Fruit fly (Drosophila melanogaster): ENCODE measurements around the gene TrpA1.

Gene TrpA1

DNA sequence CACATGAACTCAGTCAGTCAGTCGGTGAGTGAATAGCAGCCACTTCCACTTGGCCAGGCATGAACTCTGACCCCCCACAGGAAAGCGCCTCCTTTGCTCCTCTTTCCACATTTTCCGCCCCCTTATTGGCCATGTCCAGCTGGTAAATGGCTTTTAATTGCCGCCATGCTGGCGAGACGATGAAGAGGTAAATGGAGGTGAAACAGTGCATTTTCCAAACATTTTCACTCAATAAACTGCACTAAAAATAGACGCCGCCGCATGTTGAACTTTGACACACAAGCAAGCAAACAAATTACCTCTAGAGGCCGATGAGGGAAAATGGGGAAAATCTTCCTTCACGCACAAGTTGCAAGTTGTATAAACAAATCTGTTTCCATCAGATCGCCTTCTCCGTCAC is 55.2 kb downstream of the TrpA1 start:
- TF ChIP-seq dac (GFP tag; optimal IDR thresholded peaks at IDR 0.05), result no peak
- no peak for TF ChIP-seq CG8119 (GFP tag; IDR thresholded peaks at IDR 0.05)
- no peak for TF ChIP-seq Ets96B (tag; optimal IDR thresholded peaks at IDR 0.05)
- no peak for TF ChIP-seq pdm3 (GFP tag; optimal IDR thresholded peaks at IDR 0.05)
- no peak for TF ChIP-seq Blimp-1 (GFP tag; optimal IDR thresholded peaks at IDR 0.05)
- no peak for TF ChIP-seq dsx (GFP tag; optimal IDR thresholded peaks at IDR 0.05; ENCODE audit: poor library complexity, severe bottlenecking)
- no peak for TF ChIP-seq achi (GFP tag; optimal IDR thresholded peaks at IDR 0.05)
- no peak for TF ChIP-seq Hr38 (GFP tag; optimal IDR thresholded peaks at IDR 0.05)
- no peak for TF ChIP-seq cyc (GFP tag; optimal IDR thresholded peaks at IDR 0.05)
- no peak for TF ChIP-seq lz (GFP tag; optimal IDR thresholded peaks at IDR 0.05)
- no peak for TF ChIP-seq ss (GFP tag; optimal IDR thresholded peaks at IDR 0.05)
- no peak for TF ChIP-seq CG8632 (GFP tag; optimal IDR thresholded peaks at IDR 0.05)
- no peak for TF ChIP-seq CG6163 (GFP tag; IDR thresholded peaks at IDR 0.05)
- no peak for TF ChIP-seq CG8319 (GFP tag; optimal IDR thresholded peaks at IDR 0.05)
- TF ChIP-seq net (GFP tag; optimal IDR thresholded peaks at IDR 0.05), result no peak
